Fruit fly (Drosophila melanogaster): ENCODE results near the gene CG3505.

The CG3505 gene

dm6 chr3R:14642463-14642862 is 14.8 kb upstream of the CG3505 start, which contains the start of gene CG7886:
Gene CG7886 (minus strand): TSS chr3R:14642563.
- no peak for TF ChIP-seq h (GFP tag; optimal IDR thresholded peaks at IDR 0.05)
- TF ChIP-seq pan (optimal IDR thresholded peaks at IDR 0.05), result no peak
- TF ChIP-seq jim (GFP tag; optimal IDR thresholded peaks at IDR 0.05), result no peak
- TF ChIP-seq sv (GFP tag; optimal IDR thresholded peaks at IDR 0.05), result no peak
- no peak for TF ChIP-seq CG9705 (GFP tag; optimal IDR thresholded peaks at IDR 0.05)
- no peak for TF ChIP-seq Abd-B (GFP tag; optimal IDR thresholded peaks at IDR 0.05)
- TF ChIP-seq Jra (GFP tag; optimal IDR thresholded peaks at IDR 0.05), result no peak
- no peak for TF ChIP-seq N (GFP tag; optimal IDR thresholded peaks at IDR 0.05)
- TF ChIP-seq ey (GFP tag; optimal IDR thresholded peaks at IDR 0.05), result no peak
- no peak for TF ChIP-seq dsf (GFP tag; optimal IDR thresholded peaks at IDR 0.05; ENCODE audit: borderline replicate concordance)
- no peak for TF ChIP-seq HLH106 (tag; optimal IDR thresholded peaks at IDR 0.05)
- TF ChIP-seq Vsx2 (GFP tag; optimal IDR thresholded peaks at IDR 0.05; ENCODE audit: partially characterized antibody), result no peak
- no peak for TF ChIP-seq Myc (optimal IDR thresholded peaks at IDR 0.05)
- TF ChIP-seq OdsH (GFP tag; optimal IDR thresholded peaks at IDR 0.05), result no peak

dm6 chr3R:14649307-14650239 is 7.7 kb upstream of the CG3505 start:
- TF ChIP-seq foxo (GFP tag; optimal IDR thresholded peaks at IDR 0.05) (peak; percentile 55 to 91), ey (GFP tag; optimal IDR thresholded peaks at IDR 0.05) (peak; percentile 89), Vsx2 (GFP tag; optimal IDR thresholded peaks at IDR 0.05; ENCODE audit: partially characterized antibody) (peak; percentile 34), Hr83 (GFP tag; optimal IDR thresholded peaks at IDR 0.05; ENCODE audit: poor library complexity, severe bottlenecking) (peak; percentile 26), Hr78 (GFP tag; optimal IDR thresholded peaks at IDR 0.05) (no peak), jim (GFP tag; optimal IDR thresholded peaks at IDR 0.05) (no peak), OdsH (GFP tag; optimal IDR thresholded peaks at IDR 0.05) (peak; percentile 93), pan (optimal IDR thresholded peaks at IDR 0.05) (no peak), CG32264 (GFP tag; optimal IDR thresholded peaks at IDR 0.05) (peak; percentile 74), lola (GFP tag; optimal IDR thresholded peaks at IDR 0.05) (no peak), rgr (GFP tag; optimal IDR thresholded peaks at IDR 0.05) (peak; percentile 93), HLH106 (tag; optimal IDR thresholded peaks at IDR 0.05) (peak; percentile 82), sage (GFP tag; optimal IDR thresholded peaks at IDR 0.05) (no peak), Myc (optimal IDR thresholded peaks at IDR 0.05) (no peak), dsf (GFP tag; optimal IDR thresholded peaks at IDR 0.05; ENCODE audit: borderline replicate concordance) (peak; percentile 61), woc (GFP tag; optimal IDR thresholded peaks at IDR 0.05) (peak; percentile 88), Dif (GFP tag; optimal IDR thresholded peaks at IDR 0.05; ENCODE audit: partially characterized antibody) (no peak), Mio (GFP tag; optimal IDR thresholded peaks at IDR 0.05) (no peak), GATAd (GFP tag; optimal IDR thresholded peaks at IDR 0.05) (peak; percentile 37), Rel (GFP tag; optimal IDR thresholded peaks at IDR 0.05) (peak; percentile 59), Rel (tag; optimal IDR thresholded peaks at IDR 0.05) (peak; percentile 27), Sp1 (GFP tag; optimal IDR thresholded peaks at IDR 0.05) (peak; percentile 90), dl (GFP tag; optimal IDR thresholded peaks at IDR 0.05; ENCODE audit: insufficient read depth in 1 of 2, partially characterized antibody in 2 of 2) (peak in 1 of 2 experiments; percentile 16), N (GFP tag; optimal IDR thresholded peaks at IDR 0.05) (no peak), br (GFP tag; optimal IDR thresholded peaks at IDR 0.05) (peak; percentile 89), usp (GFP tag; optimal IDR thresholded peaks at IDR 0.05) (no peak), Hnf4 (GFP tag; optimal IDR thresholded peaks at IDR 0.05) (peak; percentile 83), Dfd (GFP tag; optimal IDR thresholded peaks at IDR 0.05) (no peak), CG9705 (GFP tag; optimal IDR thresholded peaks at IDR 0.05) (peak; percentile 8), psq (GFP tag; optimal IDR thresholded peaks at IDR 0.05) (peak; percentile 100), tai (GFP tag; optimal IDR thresholded peaks at IDR 0.05) (peak; percentile 61), Abd-B (GFP tag; optimal IDR thresholded peaks at IDR 0.05) (no peak), sv (GFP tag; optimal IDR thresholded peaks at IDR 0.05) (no peak), brk (GFP tag; optimal IDR thresholded peaks at IDR 0.05) (peak; percentile 82), CrebA (GFP tag; optimal IDR thresholded peaks at IDR 0.05; ENCODE audit: borderline replicate concordance) (peak; percentile 77), Jra (GFP tag; optimal IDR thresholded peaks at IDR 0.05) (peak; percentile 79), h (GFP tag; optimal IDR thresholded peaks at IDR 0.05) (peak; percentile 94), fru (GFP tag; optimal IDR thresholded peaks at IDR 0.05) (peak; percentile 88), dmrt93B (GFP tag; optimal IDR thresholded peaks at IDR 0.05) (peak; percentile 75)

All from whole organism, wandering third instar larva.